Worm (Caenorhabditis elegans) whole organism, late embryonic: Measurements from ENCODE around the gene srh-246.
A peak's percentile ranks its signal among the peaks of the same experiment; 100 is the strongest.
"Not testable (repeated sequence)": the region's sequence is repeated elsewhere in the genome, so short reads cannot be mapped to it uniquely, and the experiment has no call there.

ENCODE experiments used
- C38D4.7 ChIP-seq: fragments of 200-800 bp; sonication (Bioruptor generic); optimal IDR thresholded peaks from 2 replicates; lab custom pipeline; 2018; ENCODE audit warnings: mild to moderate bottlenecking, missing genetic modification characterization, moderate library complexity, missing compliant biosample characterization
- F13H6.1 ChIP-seq: sonication (generic microtip); optimal IDR thresholded peaks from 2 replicates; lab custom pipeline; 2016; ENCODE audit warnings: missing genetic modification characterization, missing compliant biosample characterization
- K02D7.2 ChIP-seq: sonication (generic microtip); optimal IDR thresholded peaks from 2 replicates; lab custom pipeline; 2017; ENCODE audit warnings: mild to moderate bottlenecking, missing genetic modification characterization, missing compliant biosample characterization
- ama-1 ChIP-seq: fragments of 150-350 bp; optimal IDR thresholded peaks from 2 replicates; lab custom pipeline; 2014
- ceh-14 ChIP-seq: sonication (generic microtip); optimal IDR thresholded peaks from 2 replicates; lab custom pipeline; 2016; ENCODE audit warnings: missing genotype, missing genetic modification characterization, missing compliant biosample characterization
- ceh-18 ChIP-seq: sonication (generic microtip); optimal IDR thresholded peaks from 2 replicates; lab custom pipeline; 2016; ENCODE audit warnings: missing genetic modification characterization, missing compliant biosample characterization
- ceh-19 ChIP-seq: fragments of 200-800 bp; sonication (Bioruptor generic); optimal IDR thresholded peaks from 2 replicates; lab custom pipeline; 2018; ENCODE audit warnings: mild to moderate bottlenecking, missing genetic modification characterization, missing compliant biosample characterization
- ceh-22 ChIP-seq: sonication (generic microtip); optimal IDR thresholded peaks from 2 replicates; lab custom pipeline; 2017; ENCODE audit warnings: missing biosample characterization, missing genetic modification characterization
- ceh-31 ChIP-seq: sonication (generic microtip); optimal IDR thresholded peaks from 2 replicates; lab custom pipeline; 2016; ENCODE audit warnings: missing genetic modification characterization, missing compliant biosample characterization
- ceh-34 ChIP-seq: sonication (generic microtip); optimal IDR thresholded peaks from 2 replicates; lab custom pipeline; 2016; ENCODE audit warnings: mild to moderate bottlenecking, missing genetic modification characterization, missing compliant biosample characterization
- ceh-45 ChIP-seq: fragments of 200-800 bp; sonication (Bioruptor generic); IDR thresholded peaks from 2 replicates; pipeline ENCODE4 v1.3.6; 2022; ENCODE audit warnings: missing genetic modification reagents, missing genetic modification characterization, missing compliant biosample characterization
- elt-4 ChIP-seq: sonication (generic microtip); optimal IDR thresholded peaks from 2 replicates; lab custom pipeline; 2016; ENCODE audit warnings: missing genetic modification characterization, missing compliant biosample characterization
- fkh-10 ChIP-seq: fragments of 150-350 bp; optimal IDR thresholded peaks from 2 replicates; lab custom pipeline; 2014; ENCODE audit warnings: missing biosample characterization, missing genetic modification reagents, missing genetic modification characterization
- fkh-6 ChIP-seq: sonication (generic microtip); optimal IDR thresholded peaks from 2 replicates; lab custom pipeline; 2016; ENCODE audit warnings: missing genetic modification characterization, missing compliant biosample characterization
- hlh-13 ChIP-seq: fragments of 200-800 bp; sonication (Bioruptor generic); optimal IDR thresholded peaks from 2 replicates; lab custom pipeline; 2018; ENCODE audit warnings: mild to moderate bottlenecking, missing genetic modification characterization, missing compliant biosample characterization
- hlh-30 ChIP-seq: sonication (generic microtip); optimal IDR thresholded peaks from 2 replicates; lab custom pipeline; 2017; ENCODE audit warnings: antibody characterized with exemption, missing genetic modification characterization, missing compliant biosample characterization; ENCODE audit not compliant: insufficient read depth
- hlh-6 ChIP-seq: sonication (generic microtip); optimal IDR thresholded peaks from 2 replicates; lab custom pipeline; 2016; ENCODE audit warnings: missing genotype, missing genetic modification characterization, missing compliant biosample characterization
- hlh-8 ChIP-seq: sonication (generic microtip); optimal IDR thresholded peaks from 2 replicates; lab custom pipeline; 2016; ENCODE audit warnings: missing genotype, missing genetic modification characterization, missing compliant biosample characterization
- lin-11 ChIP-seq: fragments of 200-800 bp; sonication (Bioruptor generic); optimal IDR thresholded peaks from 2 replicates; lab custom pipeline; 2018; ENCODE audit warnings: mild to moderate bottlenecking, missing genetic modification characterization, missing compliant biosample characterization
- madf-2 ChIP-seq: sonication (generic microtip); optimal IDR thresholded peaks from 2 replicates; lab custom pipeline; 2017; ENCODE audit warnings: missing genetic modification characterization, missing compliant biosample characterization
- nhr-11 ChIP-seq: fragments of 150-350 bp; optimal IDR thresholded peaks from 2 replicates; lab custom pipeline; 2014; ENCODE audit warnings: missing biosample characterization, missing genetic modification characterization
- nhr-232 ChIP-seq: sonication (generic microtip); optimal IDR thresholded peaks from 2 replicates; lab custom pipeline; 2016; ENCODE audit warnings: missing genetic modification characterization, missing compliant biosample characterization
- odd-2 ChIP-seq: sonication (generic microtip); optimal IDR thresholded peaks from 2 replicates; lab custom pipeline; 2017; ENCODE audit warnings: antibody characterized with exemption, mild to moderate bottlenecking, missing genetic modification characterization, missing compliant biosample characterization
- pag-3 ChIP-seq: sonication (generic microtip); optimal IDR thresholded peaks from 2 replicates; lab custom pipeline; 2016; ENCODE audit warnings: missing compliant biosample characterization, missing genetic modification characterization, borderline replicate concordance
- pha-2 ChIP-seq: sonication (generic microtip); optimal IDR thresholded peaks from 2 replicates; lab custom pipeline; 2017; ENCODE audit warnings: mild to moderate bottlenecking, missing genetic modification characterization, missing compliant biosample characterization
- pros-1 ChIP-seq: fragments of 150-350 bp; optimal IDR thresholded peaks from 2 replicates; lab custom pipeline; 2014; ENCODE audit warnings: missing biosample characterization, missing genetic modification reagents, missing genetic modification characterization
- sox-2 ChIP-seq: fragments of 200-800 bp; sonication (Bioruptor generic); IDR thresholded peaks from 2 replicates; pipeline ENCODE4 v1.3.6; 2022; ENCODE audit warnings: missing genetic modification reagents, missing genetic modification characterization, missing compliant biosample characterization
- sox-4 ChIP-seq: sonication (generic microtip); optimal IDR thresholded peaks from 2 replicates; lab custom pipeline; 2017; ENCODE audit warnings: mild to moderate bottlenecking, missing genetic modification characterization, inconsistent platforms, missing compliant biosample characterization
- tbx-2 ChIP-seq: sonication (generic microtip); optimal IDR thresholded peaks from 2 replicates; lab custom pipeline; 2016; ENCODE audit warnings: missing genetic modification characterization, missing compliant biosample characterization
- ttx-3 ChIP-seq: sonication (generic microtip); optimal IDR thresholded peaks from 2 replicates; lab custom pipeline; 2016; ENCODE audit warnings: missing genetic modification reagents, missing genetic modification characterization, missing compliant biosample characterization
- unc-3 ChIP-seq, 2 experiments: fragments of 200-800 bp in 1 of 2; sonication (Bioruptor generic) in 1 of 2; sonication (generic microtip) in 1 of 2; conservative IDR thresholded peaks in 1 of 2; optimal IDR thresholded peaks in 1 of 2; 2 replicates each; pipeline versions ENCODE4 v1.3.6 to Lab custom; 2016 to 2022; ENCODE audit warnings: missing compliant biosample characterization in 2 of 2, missing genetic modification characterization in 2 of 2, missing genetic modification reagents in 1 of 2
- unc-55 ChIP-seq: sonication (generic microtip); optimal IDR thresholded peaks from 2 replicates; lab custom pipeline; 2017; ENCODE audit warnings: missing biosample characterization, missing genetic modification reagents, missing genetic modification characterization
- unc-86 ChIP-seq: sonication (generic microtip); optimal IDR thresholded peaks from 2 replicates; lab custom pipeline; 2016; ENCODE audit warnings: missing genetic modification characterization, missing compliant biosample characterization
- ztf-16 ChIP-seq: sonication (generic microtip); optimal IDR thresholded peaks from 2 replicates; lab custom pipeline; 2017; ENCODE audit warnings: missing genetic modification characterization, missing compliant biosample characterization

srh-246 gene

ce11 chrV:664337-664847 lies 6.8 kb upstream of the srh-246 start, which contains the start of the genes F31F4.11 and srh-266:
F31F4.11 (minus strand) TSS chrV:664437.
srh-266 (plus strand) TSS chrV:664797.
- no peak for TF ChIP-seq ceh-19 (GFP tag; lab: Kevin White, UChicago)
- TF ChIP-seq C38D4.7 (GFP tag; lab: Kevin White, UChicago): no peak
- TF ChIP-seq ttx-3: no peak
- no peak for TF ChIP-seq odd-2 (tag; lab: Kevin White, UChicago)
- no peak for TF ChIP-seq ama-1
- no peak for TF ChIP-seq hlh-6 (tag; lab: Kevin White, UChicago)
- no peak for TF ChIP-seq pros-1 (tag; lab: Kevin White, UChicago)
- no peak for TF ChIP-seq lin-11 (tag; lab: Kevin White, UChicago)
- no peak for TF ChIP-seq pha-2 (tag; lab: Kevin White, UChicago)
- TF ChIP-seq ceh-18 (tag; lab: Kevin White, UChicago): no peak
- TF ChIP-seq tbx-2: no peak
- no peak for TF ChIP-seq unc-86 (tag; lab: Kevin White, UChicago)
- no peak for TF ChIP-seq fkh-10 (GFP tag; lab: Kevin White, UChicago)
- no peak for TF ChIP-seq sox-4 (tag; lab: Kevin White, UChicago)
- TF ChIP-seq ceh-34 (tag; lab: Kevin White, UChicago): no peak
- no peak for TF ChIP-seq ceh-31 (tag; lab: Kevin White, UChicago)
- TF ChIP-seq ceh-14 (tag; lab: Kevin White, UChicago): no peak
- TF ChIP-seq hlh-13: no peak

- TF ChIP-seq K02D7.2 (tag; lab: Kevin White, UChicago): no peak
- no peak for TF ChIP-seq nhr-11
- no peak for TF ChIP-seq F13H6.1
- no peak for TF ChIP-seq nhr-232 (tag; lab: Kevin White, UChicago)
- TF ChIP-seq elt-4 (tag; lab: Kevin White, UChicago): no peak
- no peak for TF ChIP-seq ceh-45 (GFP tag; lab: Robert Waterston, UW)
- TF ChIP-seq ceh-19 (GFP tag; lab: Kevin White, UChicago): no peak
- no peak for TF ChIP-seq lin-11 (tag; lab: Kevin White, UChicago)
- TF ChIP-seq unc-55 (GFP tag; lab: Kevin White, UChicago): no peak
These were observed 2.6 kb upstream of the srh-246 start, which contains the start of gene F31F4.17 for ce11 chrV:660210-660609. F31F4.17 (minus strand) TSS chrV:660310.

ce11 chrV:658140-658539 lies 562 bp upstream of the srh-246 start:
- 0 out of 2 replicates have a peak, but pooled peaks have one; percentile 49 for TF ChIP-seq unc-3 (GFP tag; conservative IDR thresholded peaks at IDR 0.05; lab: Robert Waterston, UW)
- not testable (repeated sequence) for TF ChIP-seq unc-3 (tag; optimal IDR thresholded peaks at IDR 0.05; lab: Kevin White, UChicago)

ce11 chrV:655823-656222 lies 1.8 kb downstream of the srh-246 start, which contains the start of gene srh-245:
srh-245 (minus strand) TSS chrV:655923.
- TF ChIP-seq elt-4 (tag; lab: Kevin White, UChicago) (no peak), ztf-16 (tag; lab: Kevin White, UChicago) (no peak), fkh-10 (GFP tag; lab: Kevin White, UChicago) (no peak), pag-3 (no peak), nhr-11 (no peak), fkh-6 (tag; lab: Kevin White, UChicago) (no peak), ceh-22 (tag; lab: Kevin White, UChicago) (no peak), sox-2 (GFP tag; lab: Robert Waterston, UW) (no peak), madf-2 (tag; lab: Kevin White, UChicago) (no peak), F13H6.1 (no peak), odd-2 (tag; lab: Kevin White, UChicago) (no peak), ceh-19 (GFP tag; lab: Kevin White, UChicago) (no peak), ceh-14 (tag; lab: Kevin White, UChicago) (no peak), unc-86 (tag; lab: Kevin White, UChicago) (no peak), hlh-30 (tag; lab: Kevin White, UChicago) (no peak), hlh-8 (tag; lab: Kevin White, UChicago) (no peak)
- TF ChIP-seq, all 69 proteins: peak for 0
